Fruit fly (Drosophila melanogaster) whole organism, embryonic: Measurements from ENCODE around the gene Mms19.

Experiments
- Atf6 ChIP-seq: fragments of 200-800 bp; sonication (Bioruptor generic); IDR thresholded peaks from 2 replicates; pipeline ENCODE4 v1.3.6; 2022; ENCODE audit warnings: missing biosample characterization, missing genetic modification characterization
- Awh ChIP-seq: fragments of 200-800 bp; sonication (Bioruptor generic); IDR thresholded peaks from 2 replicates; pipeline ENCODE4, ENCODE4 v1.3.6; 2022; ENCODE audit warnings: missing biosample characterization, missing genetic modification characterization
- Blimp-1 ChIP-seq: fragments of 200-800 bp; sonication (Bioruptor generic); optimal IDR thresholded peaks from 3 replicates; lab custom pipeline; 2018; ENCODE audit warnings: missing biosample characterization, missing genetic modification characterization, mild to moderate bottlenecking, moderate library complexity, missing genetic modification reagents
- CG1024 ChIP-seq: fragments of 200-800 bp; sonication (Bioruptor generic); IDR thresholded peaks from 2 replicates; pipeline ENCODE4 v1.3.6; 2022; ENCODE audit warnings: missing biosample characterization, missing genetic modification characterization
- CG10274 ChIP-seq: fragments of 200-800 bp; sonication (Bioruptor generic); optimal IDR thresholded peaks from 3 replicates; lab custom pipeline; 2017; ENCODE audit warnings: missing biosample characterization, mild to moderate bottlenecking, missing genetic modification characterization
- CG10321 ChIP-seq: fragments of 200-800 bp; sonication (Bioruptor generic); IDR thresholded peaks from 2 replicates; pipeline ENCODE4 v1.3.6; 2022; ENCODE audit warnings: missing biosample characterization, missing genetic modification characterization
- CG10462 ChIP-seq: fragments of 200-800 bp; sonication (Bioruptor generic); optimal IDR thresholded peaks from 2 replicates; lab custom pipeline; 2016; ENCODE audit warnings: missing biosample characterization, missing genetic modification characterization
- CG10959 ChIP-seq: fragments of 200-800 bp; sonication (Bioruptor generic); IDR thresholded peaks from 2 replicates; pipeline ENCODE4 v1.3.6; 2022; ENCODE audit warnings: missing biosample characterization, missing genetic modification characterization
- CG12744 ChIP-seq: fragments of 200-800 bp; sonication (Bioruptor generic); optimal IDR thresholded peaks from 2 replicates; lab custom pipeline; 2016; ENCODE audit warnings: missing biosample characterization, missing genetic modification characterization
- CG13424 ChIP-seq: fragments of 200-800 bp; sonication (Bioruptor generic); optimal IDR thresholded peaks from 2 replicates; lab custom pipeline; 2019; ENCODE audit warnings: missing biosample characterization, mild to moderate bottlenecking, missing genetic modification characterization, moderate library complexity
- CG17186 ChIP-seq: fragments of 200-800 bp; sonication (Bioruptor generic); optimal IDR thresholded peaks from 3 replicates; lab custom pipeline; 2017; ENCODE audit warnings: missing biosample characterization, missing genetic modification reagents, missing genetic modification characterization
- CG17829 ChIP-seq: fragments of 200-800 bp; optimal IDR thresholded peaks from 2 replicates; lab custom pipeline; 2019; ENCODE audit warnings: missing biosample characterization, mild to moderate bottlenecking, missing genetic modification characterization, moderate library complexity
- CG18599 ChIP-seq: fragments of 200-800 bp; sonication (Bioruptor generic); optimal IDR thresholded peaks from 3 replicates; lab custom pipeline; 2017; ENCODE audit warnings: missing biosample characterization, missing genetic modification characterization, mild to moderate bottlenecking, moderate library complexity, missing genetic modification reagents
- CG18764 ChIP-seq: fragments of 200-800 bp; sonication (Bioruptor generic); optimal IDR thresholded peaks from 3 replicates; lab custom pipeline; 2016; ENCODE audit warnings: missing biosample characterization, missing genetic modification characterization
- CG30403 ChIP-seq: fragments of 200-800 bp; sonication (Bioruptor generic); optimal IDR thresholded peaks from 3 replicates; lab custom pipeline; 2016; ENCODE audit warnings: missing biosample characterization, missing genetic modification characterization
- CG3163 ChIP-seq: fragments of 200-800 bp; sonication (Bioruptor generic); optimal IDR thresholded peaks from 3 replicates; lab custom pipeline; 2016; ENCODE audit warnings: missing biosample characterization, missing genetic modification characterization
- CG32532 ChIP-seq: fragments of 200-800 bp; sonication (Bioruptor generic); IDR thresholded peaks from 2 replicates; pipeline ENCODE4 v1.3.6; 2022; ENCODE audit warnings: missing biosample characterization, missing genetic modification characterization
- CG6765 ChIP-seq: fragments of 200-800 bp; sonication (Bioruptor generic); optimal IDR thresholded peaks from 3 replicates; lab custom pipeline; 2017; ENCODE audit warnings: missing biosample characterization, mild to moderate bottlenecking, missing genetic modification characterization
- CG8478 ChIP-seq: fragments of >200 bp; optimal IDR thresholded peaks from 2 replicates; lab custom pipeline; 2018
- CG8765 ChIP-seq: fragments of 200-800 bp; sonication (Bioruptor generic); IDR thresholded peaks from 2 replicates; pipeline ENCODE4 v1.3.6; 2022; ENCODE audit warnings: missing biosample characterization, missing genetic modification characterization
- CHES-1-like ChIP-seq: fragments of 200-800 bp; sonication (Bioruptor generic); optimal IDR thresholded peaks from 2 replicates; lab custom pipeline; 2016; ENCODE audit warnings: missing biosample characterization, missing genetic modification characterization
- Dad ChIP-seq: fragments of 200-800 bp; sonication (Bioruptor generic); optimal IDR thresholded peaks from 3 replicates; lab custom pipeline; 2016; ENCODE audit warnings: missing biosample characterization, missing genetic modification characterization
- Dp ChIP-seq: fragments of 200-800 bp; sonication (Bioruptor generic); optimal IDR thresholded peaks from 2 replicates; lab custom pipeline; 2018; ENCODE audit warnings: missing biosample characterization, mild to moderate bottlenecking, missing genetic modification characterization, moderate library complexity
- Hand ChIP-seq: fragments of 200-800 bp; sonication (Bioruptor generic); optimal IDR thresholded peaks from 2 replicates; lab custom pipeline; 2017; ENCODE audit warnings: mild to moderate bottlenecking, missing biosample characterization, missing genetic modification reagents, missing genetic modification characterization
- Kr ChIP-seq: fragments of 200-800 bp; sonication (Bioruptor generic); optimal IDR thresholded peaks from 2 replicates; lab custom pipeline; 2017; ENCODE audit warnings: missing biosample characterization, mild to moderate bottlenecking, missing genetic modification characterization
- Mad ChIP-seq: fragments of 200-800 bp; sonication (Bioruptor generic); optimal IDR thresholded peaks from 2 replicates; lab custom pipeline; 2016; ENCODE audit warnings: missing biosample characterization, missing genetic modification characterization
- Oaz ChIP-seq: fragments of 200-800 bp; sonication (Bioruptor generic); IDR thresholded peaks from 2 replicates; pipeline ENCODE4 v1.3.6; 2022; ENCODE audit warnings: missing biosample characterization, missing genetic modification characterization
- Optix ChIP-seq: fragments of 200-800 bp; sonication (Bioruptor generic); IDR thresholded peaks from 3 replicates; pipeline ENCODE4 v1.3.6; 2022; ENCODE audit warnings: missing biosample characterization, missing genetic modification characterization
- Six4 ChIP-seq: fragments of 200-800 bp; sonication (Bioruptor generic); optimal IDR thresholded peaks from 2 replicates; lab custom pipeline; 2016; ENCODE audit warnings: missing biosample characterization, missing genetic modification characterization
- Spps ChIP-seq: fragments of 200-800 bp; sonication (Bioruptor generic); optimal IDR thresholded peaks from 2 replicates; lab custom pipeline; 2018; ENCODE audit warnings: missing biosample characterization, mild to moderate bottlenecking, missing genetic modification characterization
- ac ChIP-seq: fragments of 200-800 bp; sonication (Bioruptor generic); optimal IDR thresholded peaks from 3 replicates; lab custom pipeline; 2017; ENCODE audit warnings: missing biosample characterization, mild to moderate bottlenecking, missing genetic modification characterization
- amos ChIP-seq: fragments of 200-800 bp; sonication (Bioruptor generic); IDR thresholded peaks from 2 replicates; pipeline ENCODE4 v1.3.6; 2022; ENCODE audit warnings: missing biosample characterization, missing genetic modification characterization; ENCODE audit not compliant: partially characterized antibody
- ap ChIP-seq: fragments of 200-800 bp; sonication (Bioruptor generic); IDR thresholded peaks from 2 replicates; pipeline ENCODE4 v1.3.6; 2022; ENCODE audit warnings: missing biosample characterization, missing genetic modification characterization
- chm ChIP-seq: fragments of 200-800 bp; sonication (Bioruptor generic); IDR thresholded peaks from 2 replicates; pipeline ENCODE4 v1.3.6; 2022; ENCODE audit warnings: missing biosample characterization, missing genetic modification characterization
- chn ChIP-seq: fragments of 200-800 bp; sonication (Bioruptor generic); optimal IDR thresholded peaks from 2 replicates; lab custom pipeline; 2016; ENCODE audit warnings: missing biosample characterization, missing genetic modification characterization
- crol ChIP-seq: fragments of 200-800 bp; sonication (Bioruptor generic); IDR thresholded peaks from 2 replicates; pipeline ENCODE4 v1.3.6; 2022; ENCODE audit warnings: missing biosample characterization, missing genetic modification characterization
- exex ChIP-seq: fragments of 200-800 bp; sonication (Bioruptor generic); optimal IDR thresholded peaks from 4 replicates; lab custom pipeline; 2018; ENCODE audit warnings: missing biosample characterization, mild to moderate bottlenecking, missing genetic modification characterization, moderate library complexity
- gcm ChIP-seq: fragments of 200-800 bp; sonication (Bioruptor generic); optimal IDR thresholded peaks from 2 replicates; lab custom pipeline; 2019; ENCODE audit warnings: missing biosample characterization, mild to moderate bottlenecking, missing genetic modification characterization, moderate library complexity
- gfzf ChIP-seq: fragments of 200-800 bp; sonication (Bioruptor generic); optimal IDR thresholded peaks from 2 replicates; lab custom pipeline; 2016; ENCODE audit warnings: missing biosample characterization, mild to moderate bottlenecking, missing genetic modification characterization, moderate library complexity
- gsb ChIP-seq: fragments of 200-800 bp; sonication (Bioruptor generic); IDR thresholded peaks from 2 replicates; pipeline ENCODE4 v1.3.6; 2022; ENCODE audit warnings: missing biosample characterization, missing genetic modification characterization
- ind ChIP-seq: fragments of 200-800 bp; sonication (Bioruptor generic); optimal IDR thresholded peaks from 3 replicates; lab custom pipeline; 2016; ENCODE audit warnings: missing biosample characterization, missing genetic modification characterization
- peb ChIP-seq: fragments of 200-800 bp; sonication (Bioruptor generic); IDR thresholded peaks from 2 replicates; pipeline ENCODE4 v1.3.6; 2022; ENCODE audit warnings: missing biosample characterization, missing genetic modification characterization
- prd ChIP-seq, 3 experiments: fragments of >200 bp in 2 of 3; fragments of 200-800 bp in 1 of 3; sonication (Bioruptor generic) in 1 of 3; optimal IDR thresholded peaks in 2 of 3; IDR thresholded peaks in 1 of 3; 2 replicates in 2 of 3; 3 replicates in 1 of 3; pipeline versions ENCODE4 v1.3.6 to Lab custom; 2017 to 2022; ENCODE audit warnings: missing biosample characterization in 1 of 3, missing genetic modification characterization in 1 of 3
- rib ChIP-seq: fragments of 200-800 bp; sonication (Bioruptor generic); IDR thresholded peaks from 2 replicates; pipeline ENCODE4 v1.3.6; 2022; ENCODE audit warnings: missing biosample characterization, missing genetic modification characterization
- ro ChIP-seq: fragments of 200-800 bp; sonication (Bioruptor generic); IDR thresholded peaks from 2 replicates; pipeline ENCODE4 v1.3.6; 2022; ENCODE audit warnings: missing biosample characterization, missing genetic modification characterization
- slp2 ChIP-seq: fragments of 200-800 bp; sonication (Bioruptor generic); optimal IDR thresholded peaks from 2 replicates; lab custom pipeline; 2016; ENCODE audit warnings: missing biosample characterization, missing genetic modification characterization
- tio ChIP-seq: fragments of 200-800 bp; sonication (Bioruptor generic); optimal IDR thresholded peaks from 2 replicates; lab custom pipeline; 2017; ENCODE audit warnings: missing biosample characterization, missing genetic modification characterization, inconsistent platforms
- wor ChIP-seq: fragments of 200-800 bp; sonication (Bioruptor generic); IDR thresholded peaks from 2 replicates; pipeline ENCODE4 v1.3.6; 2022; ENCODE audit warnings: missing biosample characterization, missing genetic modification characterization
- zf30C ChIP-seq: fragments of 200-800 bp; sonication (Bioruptor generic); optimal IDR thresholded peaks from 3 replicates; lab custom pipeline; 2018; ENCODE audit warnings: missing biosample characterization, mild to moderate bottlenecking, missing genetic modification characterization

Mms19 gene

DNA sequence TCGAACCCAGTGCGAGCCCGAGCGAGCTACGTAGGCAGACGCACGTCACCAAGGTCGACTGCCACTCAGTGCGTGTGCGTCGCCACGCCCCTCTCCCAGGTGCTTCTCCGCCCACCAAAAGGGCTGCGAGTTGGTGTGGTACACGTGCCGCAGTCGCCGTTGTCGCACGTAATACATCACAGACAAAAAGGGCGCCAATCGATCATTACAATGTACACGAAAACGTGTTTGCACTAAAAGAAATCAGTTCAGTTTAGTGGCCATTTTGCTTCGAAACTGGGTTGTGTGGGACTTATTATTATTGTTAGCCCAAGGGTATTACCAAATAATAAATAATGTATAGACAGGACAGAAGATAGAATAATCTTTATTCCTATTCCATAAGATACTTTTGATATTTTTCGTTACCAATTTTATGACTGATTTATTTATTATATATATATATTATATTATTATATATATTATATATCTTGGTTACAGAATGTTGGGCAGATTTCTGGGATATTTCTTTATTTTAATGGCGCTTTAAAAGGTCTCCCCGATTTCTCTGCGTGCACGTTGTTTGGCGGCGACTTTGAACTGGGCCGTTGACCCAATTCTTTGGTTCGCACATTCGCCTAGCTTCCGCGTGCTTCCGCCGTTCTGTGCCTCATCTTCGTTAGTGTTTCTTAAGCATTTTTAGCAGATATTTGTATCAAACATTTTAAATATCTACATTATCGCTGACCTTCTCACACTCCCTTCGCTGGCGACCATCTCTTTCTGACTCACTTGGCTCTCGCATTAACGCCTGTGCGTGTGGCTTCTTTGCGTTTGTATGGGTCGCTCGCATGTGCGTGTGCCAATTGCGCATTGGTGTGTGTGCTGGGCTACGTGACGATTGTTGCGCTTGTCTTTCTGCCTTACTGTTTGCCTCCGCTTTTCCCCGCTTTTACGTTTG lies 31.2 kb downstream of the Mms19 start (continued):
- TF ChIP-seq Dp (GFP tag; lab: Kevin White, UChicago) (no peak), ac (GFP tag; lab: Kevin White, UChicago) (peak; percentile 72), Optix (peak; percentile 43; the same call in 1 of the 3 replicates), CG18599 (GFP tag; lab: Kevin White, UChicago) (peak; percentile 87), gcm (GFP tag; lab: Kevin White, UChicago) (peak; percentile 82), peb (GFP tag; lab: Robert Waterston, UW) (no peak), Awh (GFP tag; lab: Robert Waterston, UW) (peak; percentile 18; the same call in 1 of the 2 replicates), rib (GFP tag; lab: Robert Waterston, UW) (peak; percentile 32), CG30403 (peak; percentile 74), CG8478 (lab: Kevin White, UChicago) (no peak), Spps (tag; lab: Kevin White, UChicago) (peak; percentile 58), Atf6 (GFP tag; lab: Robert Waterston, UW) (peak; percentile 20), CG8765 (GFP tag; lab: Robert Waterston, UW) (no peak), Six4 (GFP tag; lab: Kevin White, UChicago) (peak; percentile 68), CG10274 (peak; percentile 67), ind (GFP tag; lab: Kevin White, UChicago) (peak; percentile 83), Blimp-1 (GFP tag; lab: Kevin White, UChicago) (peak; percentile 82), slp2 (GFP tag; lab: Kevin White, UChicago) (no peak), ro (GFP tag; lab: Robert Waterston, UW) (no peak; the same call in 1 of the 2 replicates), CG13424 (tag; lab: Kevin White, UChicago) (peak; percentile 93), Hand (GFP tag; lab: Kevin White, UChicago) (peak; percentile 73), gsb (GFP tag; lab: Robert Waterston, UW) (peak; percentile 63; the same call in 1 of the 2 replicates), Kr (peak; percentile 37), prd (optimal IDR thresholded peaks at IDR 0.05; lab: Kevin White, UChicago) (no peak), prd (GFP tag; IDR thresholded peaks at IDR 0.05; lab: Robert Waterston, UW) (peak; percentile 82), CG18764 (GFP tag; lab: Kevin White, UChicago) (peak; percentile 53), CG32532 (GFP tag; lab: Robert Waterston, UW) (peak; percentile 72; the same call in 1 of the 2 replicates), crol (GFP tag; lab: Robert Waterston, UW) (peak; percentile 91), CG17186 (no peak), wor (GFP tag; lab: Robert Waterston, UW) (peak; percentile 61), zf30C (GFP tag; lab: Kevin White, UChicago) (peak; percentile 92), CG1024 (GFP tag; lab: Robert Waterston, UW) (no peak), CG10959 (GFP tag; lab: Robert Waterston, UW) (0 out of 2 replicates have a peak, but pooled peaks have one; percentile 32), ap (GFP tag; lab: Robert Waterston, UW) (peak; percentile 66), chn (peak; percentile 11), tio (GFP tag; lab: Kevin White, UChicago) (peak; percentile 56), CG10321 (GFP tag; lab: Robert Waterston, UW) (peak; percentile 71; the same call in 1 of the 2 replicates), amos (no peak), CG3163 (no peak), exex (tag; lab: Kevin White, UChicago) (peak; percentile 24), CG17829 (tag; lab: Kevin White, UChicago) (peak; percentile 93), chm (GFP tag; lab: Robert Waterston, UW) (no peak; the same call in 1 of the 2 replicates), CG6765 (GFP tag; lab: Kevin White, UChicago) (peak; percentile 81), gfzf (no peak), CHES-1-like (GFP tag; lab: Kevin White, UChicago) (no peak), CG12744 (GFP tag; lab: Kevin White, UChicago) (no peak), CG10462 (GFP tag; lab: Kevin White, UChicago) (peak; percentile 60), Mad (GFP tag; lab: Kevin White, UChicago) (no peak), Oaz (GFP tag; lab: Robert Waterston, UW) (0 out of 2 replicates have a peak, but pooled peaks have one; percentile 43), Dad (GFP tag; lab: Kevin White, UChicago) (no peak)
